Worm (Caenorhabditis elegans) whole organism, late embryonic: Measurements from ENCODE around the gene F34H10.3.

Experiments used
- fkh-10 ChIP-seq: fragments of 150-350 bp; optimal IDR thresholded peaks from 2 replicates; lab custom pipeline; 2014; ENCODE audit warnings: missing biosample characterization, missing genetic modification reagents, missing genetic modification characterization
- pha-4 ChIP-seq: fragments of 150-350 bp; optimal IDR thresholded peaks from 2 replicates; lab custom pipeline; 2018; ENCODE audit warnings: missing biosample characterization, missing genetic modification reagents, missing genetic modification characterization

ce11 chrX:9603180-9603579 is 31.6 kb downstream of the F34H10.3 start:
- TF ChIP-seq pha-4 (tag; lab: Kevin White, UChicago) (no peak), fkh-10 (GFP tag; lab: Kevin White, UChicago) (no peak)
